Fruit fly (Drosophila melanogaster) whole organism, wandering third instar larva: Measurements from ENCODE around the gene gish.

Experiments used
- CrebA ChIP-seq: fragments of 200-800 bp; sonication (Bioruptor generic); optimal IDR thresholded peaks from 2 replicates; lab custom pipeline; 2016; ENCODE audit warnings: missing biosample characterization, mild to moderate bottlenecking, missing genetic modification characterization, borderline replicate concordance
- GATAd ChIP-seq: sonication (Bioruptor generic); optimal IDR thresholded peaks from 2 replicates; lab custom pipeline; 2016; ENCODE audit warnings: missing biosample characterization, missing genetic modification characterization
- Jra ChIP-seq: sonication (Bioruptor generic); optimal IDR thresholded peaks from 2 replicates; lab custom pipeline; 2016; ENCODE audit warnings: missing biosample characterization, missing genetic modification characterization
- pan ChIP-seq: fragments of >200 bp; optimal IDR thresholded peaks from 2 replicates; lab custom pipeline; 2017
- psq ChIP-seq: fragments of 200-800 bp; sonication (Bioruptor generic); optimal IDR thresholded peaks from 3 replicates; lab custom pipeline; 2017; ENCODE audit warnings: missing biosample characterization, mild to moderate bottlenecking, missing genetic modification characterization, moderate library complexity
- rgr ChIP-seq: fragments of 200-800 bp; sonication (Bioruptor generic); optimal IDR thresholded peaks from 3 replicates; lab custom pipeline; 2016; ENCODE audit warnings: missing biosample characterization, mild to moderate bottlenecking, missing genetic modification characterization

dm6 chr3R:16287850-16288249 is 15.6 kb downstream of the gish start:
- TF ChIP-seq rgr (GFP tag; lab: Kevin White, UChicago) (no peak), psq (GFP tag; lab: Kevin White, UChicago) (no peak), GATAd (GFP tag; lab: Kevin White, UChicago) (no peak), pan (lab: Kevin White, UChicago) (no peak), Jra (no peak), CrebA (GFP tag; lab: Kevin White, UChicago) (no peak)
